Worm (Caenorhabditis elegans): ENCODE results near the gene F19F10.14.

Gene F19F10.14

DNA sequence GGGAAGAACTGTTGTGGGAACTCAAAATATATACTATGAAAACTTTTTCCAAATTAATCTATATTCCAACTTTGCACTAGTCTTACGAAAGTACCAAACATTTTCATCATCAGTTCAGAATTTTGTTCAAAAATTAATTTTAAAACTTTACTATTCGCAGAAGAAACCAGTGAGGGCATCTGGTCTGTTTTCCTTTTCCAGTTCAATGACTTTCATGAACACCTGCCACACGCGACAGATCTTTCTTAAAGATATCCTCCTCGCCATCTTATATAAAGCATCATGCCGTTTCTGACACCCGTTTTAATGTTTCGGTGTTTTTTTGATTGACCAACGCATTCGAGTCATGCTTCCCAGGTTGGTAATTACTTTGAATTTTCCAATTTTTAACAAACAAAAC lies 37.9 kb downstream of the F19F10.14 start, which contains the start of gene C54F6.3:
Gene C54F6.3 (plus strand): TSS at position 301 of the 400 bp plus-strand sequence.
- TF ChIP-seq ZK546.5 (tag; optimal IDR thresholded peaks at IDR 0.05) (no peak), unc-39 (tag; optimal IDR thresholded peaks at IDR 0.05) (no peak), ztf-4 (tag; optimal IDR thresholded peaks at IDR 0.05) (no peak), lsy-2 (tag; optimal IDR thresholded peaks at IDR 0.05) (no peak), gmeb-1 (tag; optimal IDR thresholded peaks at IDR 0.05) (no peak), nhr-25 (tag; optimal IDR thresholded peaks at IDR 0.05) (no peak), R02D3.7 (tag; optimal IDR thresholded peaks at IDR 0.05) (no peak), nhr-10 (tag; optimal IDR thresholded peaks at IDR 0.05) (no peak), ceh-82 (tag; optimal IDR thresholded peaks at IDR 0.05) (no peak), mab-5 (tag; optimal IDR thresholded peaks at IDR 0.05) (no peak), lin-39 (tag; optimal IDR thresholded peaks at IDR 0.05) (no peak), sem-4 (tag; optimal IDR thresholded peaks at IDR 0.05) (no peak), F13H6.1 (tag; optimal IDR thresholded peaks at IDR 0.05) (no peak)

DNA sequence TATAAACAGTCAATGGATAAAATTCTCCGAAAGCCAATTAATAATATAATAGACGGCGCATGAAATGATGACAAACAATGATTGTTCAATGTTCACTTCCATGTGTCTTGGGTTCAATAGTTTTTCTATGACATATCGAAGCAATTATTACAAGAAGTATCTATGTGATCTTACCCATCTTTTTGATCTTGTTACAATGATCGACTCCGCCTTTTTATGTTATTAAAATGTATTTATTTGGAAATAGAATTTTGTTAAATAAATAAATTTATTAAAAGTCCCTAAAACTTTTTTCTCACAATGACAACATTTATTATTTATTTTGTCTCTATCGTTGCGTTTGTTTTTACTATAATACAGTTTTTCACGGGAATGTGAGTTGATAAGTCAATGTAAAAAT lies 41.0 kb downstream of the F19F10.14 start, which contains the start of gene swt-2:
Gene swt-2 (plus strand): TSS at position 301 of the 400 bp plus-strand sequence.
- TF ChIP-seq crh-2 (tag; optimal IDR thresholded peaks at IDR 0.05) (no peak), sma-9 (GFP tag; optimal IDR thresholded peaks at IDR 0.05) (no peak), sma-9 (tag; optimal IDR thresholded peaks at IDR 0.05) (no peak), ceh-82 (tag; optimal IDR thresholded peaks at IDR 0.05) (no peak), nhr-237 (tag; optimal IDR thresholded peaks at IDR 0.05) (no peak), dmd-4 (tag; optimal IDR thresholded peaks at IDR 0.05) (no peak), ztf-11 (tag; optimal IDR thresholded peaks at IDR 0.05) (no peak), F13H6.1 (tag; optimal IDR thresholded peaks at IDR 0.05) (no peak), nhr-6 (tag; optimal IDR thresholded peaks at IDR 0.05) (no peak), peb-1 (tag; optimal IDR thresholded peaks at IDR 0.05) (no peak), unc-39 (tag; optimal IDR thresholded peaks at IDR 0.05) (no peak), nhr-12 (tag; optimal IDR thresholded peaks at IDR 0.05) (no peak), lsy-2 (tag; optimal IDR thresholded peaks at IDR 0.05) (no peak), sem-4 (tag; optimal IDR thresholded peaks at IDR 0.05) (no peak)

DNA sequence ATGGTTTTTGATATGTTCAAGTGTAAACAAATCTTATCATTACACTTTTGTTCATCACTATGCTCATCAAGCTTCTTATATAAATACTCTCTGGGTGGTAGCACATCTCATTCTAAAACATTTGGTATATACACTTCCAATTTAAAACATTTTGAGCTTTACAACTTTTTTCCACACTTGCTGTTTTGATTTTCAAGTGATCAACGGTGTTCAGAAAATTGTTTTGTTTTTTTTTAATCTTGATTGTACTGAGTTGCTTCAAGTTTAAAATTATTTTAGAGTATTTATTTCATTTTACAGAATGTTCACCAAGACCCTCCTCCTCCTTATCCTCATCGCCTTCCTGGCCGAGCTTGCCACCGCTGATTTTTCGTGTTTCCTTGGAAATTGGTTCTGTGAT lies 42.0 kb downstream of the F19F10.14 start, which contains the start of gene C54F6.5:
Gene C54F6.5 (plus strand): TSS at position 301 of the 400 bp plus-strand sequence.
- TF ChIP-seq unc-39 (tag; optimal IDR thresholded peaks at IDR 0.05) (no peak), sma-9 (GFP tag; optimal IDR thresholded peaks at IDR 0.05) (no peak), sma-9 (tag; optimal IDR thresholded peaks at IDR 0.05) (no peak), egl-27 (tag; optimal IDR thresholded peaks at IDR 0.05) (no peak), F13H6.1 (tag; optimal IDR thresholded peaks at IDR 0.05) (no peak), ztf-4 (tag; optimal IDR thresholded peaks at IDR 0.05) (no peak), lin-39 (tag; optimal IDR thresholded peaks at IDR 0.05) (no peak), fos-1 (tag; optimal IDR thresholded peaks at IDR 0.05) (no peak), nhr-237 (tag; optimal IDR thresholded peaks at IDR 0.05) (no peak), nhr-21 (tag; optimal IDR thresholded peaks at IDR 0.05) (no peak), R02D3.7 (tag; optimal IDR thresholded peaks at IDR 0.05) (no peak), gmeb-1 (tag; optimal IDR thresholded peaks at IDR 0.05) (no peak), ztf-11 (tag; optimal IDR thresholded peaks at IDR 0.05) (no peak)

DNA sequence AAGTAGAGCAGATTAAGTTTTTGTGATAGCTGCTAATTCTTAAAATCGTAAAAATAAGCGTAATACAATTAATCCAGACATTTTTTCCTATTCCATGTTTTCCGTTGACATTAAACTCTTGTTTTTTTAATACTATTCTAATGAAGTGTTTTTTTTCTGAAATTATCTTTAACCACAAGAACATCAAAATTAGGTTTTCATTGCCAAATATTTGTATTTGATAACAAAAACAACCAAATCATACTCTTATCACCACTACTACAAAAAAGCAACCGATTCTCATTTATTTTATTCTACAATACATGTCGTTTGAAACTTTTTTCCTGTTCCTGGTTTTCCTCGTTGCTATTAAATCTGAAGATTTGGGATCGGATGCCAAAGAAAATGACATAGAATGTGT lies 43.7 kb downstream of the F19F10.14 start, which contains the start of gene C54F6.17:
Gene C54F6.17 (plus strand): TSS at position 301 of the 400 bp plus-strand sequence.
- TF ChIP-seq aly-2 (tag; optimal IDR thresholded peaks at IDR 0.05) (no peak), nhr-23 (tag; optimal IDR thresholded peaks at IDR 0.05) (no peak), ztf-4 (tag; optimal IDR thresholded peaks at IDR 0.05) (no peak), peb-1 (tag; optimal IDR thresholded peaks at IDR 0.05) (no peak), crh-2 (tag; optimal IDR thresholded peaks at IDR 0.05) (no peak), blmp-1 (tag; optimal IDR thresholded peaks at IDR 0.05; ENCODE audit: insufficient read depth) (no peak), zag-1 (tag; optimal IDR thresholded peaks at IDR 0.05) (no peak), lin-39 (tag; optimal IDR thresholded peaks at IDR 0.05) (no peak), sem-4 (tag; optimal IDR thresholded peaks at IDR 0.05) (no peak), sma-9 (GFP tag; optimal IDR thresholded peaks at IDR 0.05) (no peak), sma-9 (tag; optimal IDR thresholded peaks at IDR 0.05) (no peak), sma-3 (GFP tag; optimal IDR thresholded peaks at IDR 0.05) (no peak), nhr-12 (tag; optimal IDR thresholded peaks at IDR 0.05) (no peak), Y55F3AM.14 (GFP tag; optimal IDR thresholded peaks at IDR 0.05) (no peak), nhr-237 (tag; optimal IDR thresholded peaks at IDR 0.05) (no peak), egl-27 (tag; optimal IDR thresholded peaks at IDR 0.05) (no peak), ceh-16 (tag; optimal IDR thresholded peaks at IDR 0.05) (no peak), nhr-11 (tag; optimal IDR thresholded peaks at IDR 0.05) (no peak)

DNA sequence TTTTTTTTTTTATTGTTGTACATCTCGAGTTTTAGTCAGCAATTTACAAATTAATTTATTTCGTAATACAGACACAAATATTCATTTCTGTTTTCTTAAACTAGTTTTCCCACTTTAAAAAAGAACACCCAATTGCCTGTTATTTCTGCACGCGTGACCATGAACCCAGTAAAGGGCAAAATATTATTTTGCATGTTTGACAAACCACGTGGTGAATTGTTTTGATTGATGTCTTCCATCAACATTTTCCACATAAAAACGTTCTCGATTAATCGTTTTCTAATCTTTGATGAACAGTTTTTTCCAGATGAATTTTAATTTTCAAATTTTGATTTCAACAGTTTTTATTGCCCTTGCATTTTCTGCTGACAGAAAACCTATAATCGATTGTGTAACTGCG lies 45.2 kb downstream of the F19F10.14 start, which contains the start of gene C54F6.18:
Gene C54F6.18 (plus strand): TSS at position 301 of the 400 bp plus-strand sequence.
- no peak for TF ChIP-seq gmeb-1 (tag; optimal IDR thresholded peaks at IDR 0.05)
- no peak for TF ChIP-seq nhr-10 (tag; optimal IDR thresholded peaks at IDR 0.05)
- TF ChIP-seq blmp-1 (tag; optimal IDR thresholded peaks at IDR 0.05; ENCODE audit: insufficient read depth): no peak
- no peak for TF ChIP-seq unc-62 (GFP tag; optimal IDR thresholded peaks at IDR 0.05)
